Worm (Caenorhabditis elegans) whole organism, midembryonic: ENCODE measurements around the gene Y45G5AM.3.

Experiments used
- T22C8.4 ChIP-seq: fragments of 200-800 bp; sonication (Bioruptor generic); IDR thresholded peaks from 2 replicates; pipeline ENCODE4 v1.3.6; 2022; ENCODE audit warnings: missing genetic modification characterization, missing compliant biosample characterization
- cog-1 ChIP-seq: sonication (generic microtip); optimal IDR thresholded peaks from 2 replicates; lab custom pipeline; 2016; ENCODE audit warnings: missing genetic modification characterization, missing compliant biosample characterization
- flt-1 ChIP-seq: fragments of 200-800 bp; sonication (Bioruptor generic); IDR thresholded peaks from 2 replicates; pipeline ENCODE4 v1.3.6; 2022; ENCODE audit warnings: missing genetic modification characterization, missing compliant biosample characterization
- klf-2 ChIP-seq: fragments of 200-800 bp; sonication (Bioruptor generic); conservative IDR thresholded peaks from 2 replicates; pipeline ENCODE4 v1.3.6; 2022; ENCODE audit warnings: missing genetic modification reagents, missing genetic modification characterization, missing compliant biosample characterization
- med-1 ChIP-seq: sonication (generic microtip); optimal IDR thresholded peaks from 2 replicates; lab custom pipeline; 2017; ENCODE audit warnings: missing genetic modification characterization, mild to moderate bottlenecking, missing compliant biosample characterization, antibody characterized with exemption, missing genetic modification reagents; ENCODE audit not compliant: insufficient read depth
- ref-1 ChIP-seq: fragments of 200-800 bp; sonication (Bioruptor generic); conservative IDR thresholded peaks from 2 replicates; pipeline ENCODE4 v1.3.6; 2022; ENCODE audit warnings: missing genetic modification reagents, missing genetic modification characterization, missing compliant biosample characterization
- tab-1 ChIP-seq: fragments of 200-800 bp; sonication (Bioruptor generic); IDR thresholded peaks from 2 replicates; pipeline ENCODE4 v1.3.6; 2022; ENCODE audit warnings: missing genetic modification characterization, missing compliant biosample characterization
- ztf-23 ChIP-seq: fragments of 200-800 bp; sonication (Bioruptor generic); IDR thresholded peaks from 2 replicates; pipeline ENCODE4 v1.3.6; 2022; ENCODE audit warnings: missing genetic modification reagents, missing genetic modification characterization, missing compliant biosample characterization
- ztf-29 ChIP-seq: fragments of 200-800 bp; sonication (Bioruptor generic); IDR thresholded peaks from 2 replicates; pipeline ENCODE4 v1.3.6; 2022; ENCODE audit warnings: missing genetic modification reagents, missing genetic modification characterization, missing compliant biosample characterization

Y45G5AM.3 gene

ce11 chrV:4164504-4164959 is at the start of gene Y45G5AM.3:
Y45G5AM.3 (plus strand) TSS chrV:4164554.
- TF ChIP-seq ref-1 (no peak), med-1 (GFP tag; lab: Kevin White, UChicago) (no peak), ztf-23 (GFP tag; lab: Robert Waterston, UW) (no peak), flt-1 (GFP tag; lab: Robert Waterston, UW) (no peak), tab-1 (GFP tag; lab: Robert Waterston, UW) (no peak), cog-1 (tag; lab: Kevin White, UChicago) (no peak), ztf-29 (GFP tag; lab: Robert Waterston, UW) (no peak), klf-2 (no peak), T22C8.4 (GFP tag; lab: Robert Waterston, UW) (no peak)

DNA sequence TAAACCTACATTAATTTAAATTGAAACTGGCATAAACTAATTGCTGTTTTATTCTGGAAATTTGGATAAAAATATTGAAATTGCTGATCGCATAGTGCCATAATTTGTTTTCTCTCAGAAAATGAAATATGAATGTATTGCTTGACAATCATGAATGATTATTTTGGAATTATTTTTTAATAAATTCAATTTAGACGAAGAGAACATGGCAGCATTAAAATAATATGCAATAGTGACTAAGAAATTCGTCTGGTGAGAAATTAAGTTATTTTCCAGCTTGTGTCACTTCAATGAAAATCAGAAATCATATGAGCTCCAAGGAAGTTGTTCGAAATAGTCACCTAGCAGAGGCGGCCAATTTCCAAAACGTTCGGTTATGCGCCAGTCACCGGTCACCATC is 49.7 kb upstream of the Y45G5AM.3 start, which contains the start of gene srw-133:
srw-133 (minus strand) TSS at position 101 of the 400 bp plus-strand sequence.
- TF ChIP-seq ztf-23 (GFP tag; lab: Robert Waterston, UW) (no peak), cog-1 (tag; lab: Kevin White, UChicago) (no peak), ztf-29 (GFP tag; lab: Robert Waterston, UW) (no peak), klf-2 (no peak), tab-1 (GFP tag; lab: Robert Waterston, UW) (no peak), T22C8.4 (GFP tag; lab: Robert Waterston, UW) (no peak), med-1 (GFP tag; lab: Kevin White, UChicago) (no peak), ref-1 (no peak), flt-1 (GFP tag; lab: Robert Waterston, UW) (no peak)

DNA sequence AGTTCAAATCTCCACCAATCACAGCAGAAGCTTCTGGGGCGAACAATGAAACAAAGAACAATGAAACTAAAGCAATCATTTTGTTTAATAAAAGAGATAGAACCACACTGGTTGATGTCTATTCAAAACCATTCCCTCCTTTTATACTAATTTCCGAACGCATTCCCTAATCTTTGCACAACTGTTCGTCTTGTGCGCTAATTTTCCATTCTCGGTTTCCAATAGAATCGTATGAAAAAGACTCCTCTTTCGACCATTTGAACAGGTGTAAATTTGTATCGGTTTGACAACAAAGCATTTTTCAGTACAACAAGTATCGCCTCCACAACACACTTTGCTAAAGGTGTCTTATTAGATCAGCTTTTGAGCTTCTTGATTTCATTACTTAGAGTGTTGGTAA is 48.3 kb upstream of the Y45G5AM.3 start, which contains the start of gene T05B4.8:
T05B4.8 (minus strand) TSS at position 101 of the 400 bp plus-strand sequence.
- no peak for TF ChIP-seq klf-2
- TF ChIP-seq ref-1 = no peak
- no peak for TF ChIP-seq T22C8.4 (GFP tag; lab: Robert Waterston, UW)
- no peak for TF ChIP-seq ztf-29 (GFP tag; lab: Robert Waterston, UW)
- TF ChIP-seq cog-1 (tag; lab: Kevin White, UChicago) = no peak
- no peak for TF ChIP-seq med-1 (GFP tag; lab: Kevin White, UChicago)
- no peak for TF ChIP-seq flt-1 (GFP tag; lab: Robert Waterston, UW)
- TF ChIP-seq tab-1 (GFP tag; lab: Robert Waterston, UW) = no peak

- TF ChIP-seq T22C8.4 (GFP tag; lab: Robert Waterston, UW) = no peak
- TF ChIP-seq flt-1 (GFP tag; lab: Robert Waterston, UW) = no peak
- TF ChIP-seq med-1 (GFP tag; lab: Kevin White, UChicago) = no peak
- TF ChIP-seq klf-2 = no peak
- TF ChIP-seq ref-1 = no peak
- no peak for TF ChIP-seq cog-1 (tag; lab: Kevin White, UChicago)
- no peak for TF ChIP-seq ztf-29 (GFP tag; lab: Robert Waterston, UW)
- TF ChIP-seq ztf-23 (GFP tag; lab: Robert Waterston, UW) = no peak
- TF ChIP-seq tab-1 (GFP tag; lab: Robert Waterston, UW) = no peak
Observed at ce11 chrV:4118332-4118731, 46.0 kb upstream of the Y45G5AM.3 start, which contains the start of gene T05B4.9. T05B4.9 (minus strand) TSS chrV:4118432.

ce11 chrV:4120629-4121028 is 43.7 kb upstream of the Y45G5AM.3 start, which contains the start of gene T05B4.10:
T05B4.10 (minus strand) TSS chrV:4120729.
- TF ChIP-seq klf-2 (no peak), cog-1 (tag; lab: Kevin White, UChicago) (no peak), med-1 (GFP tag; lab: Kevin White, UChicago) (no peak), flt-1 (GFP tag; lab: Robert Waterston, UW) (no peak), tab-1 (GFP tag; lab: Robert Waterston, UW) (no peak), ztf-29 (GFP tag; lab: Robert Waterston, UW) (no peak), ztf-23 (GFP tag; lab: Robert Waterston, UW) (no peak)

- TF ChIP-seq flt-1 (GFP tag; lab: Robert Waterston, UW) (no peak), cog-1 (tag; lab: Kevin White, UChicago) (no peak), ref-1 (no peak), med-1 (GFP tag; lab: Kevin White, UChicago) (no peak), tab-1 (GFP tag; lab: Robert Waterston, UW) (no peak)
Observed at ce11 chrV:4122415-4122814, 41.9 kb upstream of the Y45G5AM.3 start, which contains the start of gene phat-5. phat-5 (minus strand) TSS chrV:4122515.

- no peak for TF ChIP-seq klf-2
- no peak for TF ChIP-seq ztf-29 (GFP tag; lab: Robert Waterston, UW)
- TF ChIP-seq ztf-23 (GFP tag; lab: Robert Waterston, UW) = no peak
Observed at ce11 chrV:4125552-4126084, 38.7 kb upstream of the Y45G5AM.3 start, which contains the start of gene T05B4.12. T05B4.12 (minus strand) TSS chrV:4126034.

ce11 chrV:4127435-4127834 is 36.9 kb upstream of the Y45G5AM.3 start, which contains the start of gene T05B4.13:
T05B4.13 (minus strand) TSS chrV:4127535.
- no peak for TF ChIP-seq ztf-23 (GFP tag; lab: Robert Waterston, UW)
- no peak for TF ChIP-seq cog-1 (tag; lab: Kevin White, UChicago)
- no peak for TF ChIP-seq ref-1
- no peak for TF ChIP-seq ztf-29 (GFP tag; lab: Robert Waterston, UW)
- no peak for TF ChIP-seq klf-2
- TF ChIP-seq tab-1 (GFP tag; lab: Robert Waterston, UW) = no peak
- TF ChIP-seq flt-1 (GFP tag; lab: Robert Waterston, UW) = no peak
- TF ChIP-seq T22C8.4 (GFP tag; lab: Robert Waterston, UW) = no peak
- TF ChIP-seq med-1 (GFP tag; lab: Kevin White, UChicago) = no peak

DNA sequence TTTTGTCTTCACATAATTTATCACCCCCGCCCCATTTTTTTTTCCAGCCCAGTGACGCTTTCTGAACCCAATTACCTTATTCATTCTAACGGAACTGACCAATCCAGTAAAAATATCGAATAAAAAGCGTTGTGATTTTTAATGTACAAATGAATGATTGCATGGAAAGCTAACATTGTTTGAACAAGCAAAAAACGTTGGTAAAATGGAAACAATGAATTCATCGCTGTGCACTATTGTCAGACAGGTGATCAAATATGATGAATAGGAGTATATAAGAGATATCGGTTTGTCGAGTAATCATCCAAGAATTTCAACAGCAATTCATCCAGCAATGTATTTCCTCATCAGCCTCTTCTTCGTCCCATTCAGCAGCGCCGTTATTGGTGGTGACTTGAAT is 34.8 kb upstream of the Y45G5AM.3 start, which contains the start of gene phat-4:
phat-4 (plus strand) TSS at position 301 of the 400 bp plus-strand sequence.
- no peak for TF ChIP-seq ref-1
- no peak for TF ChIP-seq T22C8.4 (GFP tag; lab: Robert Waterston, UW)
- TF ChIP-seq ztf-23 (GFP tag; lab: Robert Waterston, UW) = no peak
